Worm (Caenorhabditis elegans): ENCODE results near the gene fipr-3.

fipr-3 gene

ce11 chrX:14435648-14436155 is 12.5 kb downstream of the fipr-3 start:
- TF ChIP-seq W03F9.2 (tag; optimal IDR thresholded peaks at IDR 0.05): no peak
- TF ChIP-seq dao-5 (tag; optimal IDR thresholded peaks at IDR 0.05): no peak
- TF ChIP-seq him-1 (tag; optimal IDR thresholded peaks at IDR 0.05): no peak

- TF ChIP-seq W03F9.2 (tag; optimal IDR thresholded peaks at IDR 0.05): peak; percentile 12
These were observed 14.6 kb downstream of the fipr-3 start for ce11 chrX:14437806-14438205.

ce11 chrX:14442321-14442720 is 19.1 kb downstream of the fipr-3 start, which contains the start of gene F23D12.3:
Gene F23D12.3, plus strand, starts transcription at chrX:14442621.
- TF ChIP-seq him-1 (tag; optimal IDR thresholded peaks at IDR 0.05): no peak
- TF ChIP-seq dao-5 (tag; optimal IDR thresholded peaks at IDR 0.05): no peak
- no peak for TF ChIP-seq W03F9.2 (tag; optimal IDR thresholded peaks at IDR 0.05)

ce11 chrX:14444701-14445100 is 21.5 kb downstream of the fipr-3 start, which contains the start of gene F23D12.4:
Gene F23D12.4, plus strand, starts transcription at chrX:14445001.
- TF ChIP-seq him-1 (tag; optimal IDR thresholded peaks at IDR 0.05) (no peak), dao-5 (tag; optimal IDR thresholded peaks at IDR 0.05) (no peak), W03F9.2 (tag; optimal IDR thresholded peaks at IDR 0.05) (no peak)

- TF ChIP-seq W03F9.2 (tag; optimal IDR thresholded peaks at IDR 0.05) (no peak), dao-5 (tag; optimal IDR thresholded peaks at IDR 0.05) (no peak), him-1 (tag; optimal IDR thresholded peaks at IDR 0.05) (no peak)
These were observed 24.3 kb downstream of the fipr-3 start for ce11 chrX:14447498-14447897.

ce11 chrX:14447910-14448309 is 24.7 kb downstream of the fipr-3 start, which contains the start of gene jmjd-3.2:
Gene jmjd-3.2, plus strand, starts transcription at chrX:14448210.
- TF ChIP-seq dao-5 (tag; optimal IDR thresholded peaks at IDR 0.05) (no peak), W03F9.2 (tag; optimal IDR thresholded peaks at IDR 0.05) (no peak)

ce11 chrX:14453735-14454134 is 30.5 kb downstream of the fipr-3 start, which contains the start of gene F23D12.7:
Gene F23D12.7, minus strand, starts transcription at chrX:14453835.
- TF ChIP-seq him-1 (tag; optimal IDR thresholded peaks at IDR 0.05) (no peak), dao-5 (tag; optimal IDR thresholded peaks at IDR 0.05) (no peak)

ce11 chrX:14455419-14455818 is 32.2 kb downstream of the fipr-3 start, which contains the start of gene Y66C5A.1:
Gene Y66C5A.1, minus strand, starts transcription at chrX:14455519.
- no peak for TF ChIP-seq W03F9.2 (tag; optimal IDR thresholded peaks at IDR 0.05)
- no peak for TF ChIP-seq dao-5 (tag; optimal IDR thresholded peaks at IDR 0.05)
- no peak for TF ChIP-seq him-1 (tag; optimal IDR thresholded peaks at IDR 0.05)

- TF ChIP-seq him-1 (tag; optimal IDR thresholded peaks at IDR 0.05) (no peak), dao-5 (tag; optimal IDR thresholded peaks at IDR 0.05) (no peak), W03F9.2 (tag; optimal IDR thresholded peaks at IDR 0.05) (no peak)
These were observed 37.2 kb downstream of the fipr-3 start, which contains the start of gene Y66C5A.2 for ce11 chrX:14460412-14460811. Gene Y66C5A.2, plus strand, starts transcription at chrX:14460712.

- TF ChIP-seq him-1 (tag; optimal IDR thresholded peaks at IDR 0.05) (no peak), dao-5 (tag; optimal IDR thresholded peaks at IDR 0.05) (no peak), W03F9.2 (tag; optimal IDR thresholded peaks at IDR 0.05) (no peak)
These were observed 41.3 kb downstream of the fipr-3 start, which contains the start of gene M163.7 for ce11 chrX:14464513-14464912. Gene M163.7, plus strand, starts transcription at chrX:14464813.

ce11 chrX:14465593-14465992 is 42.4 kb downstream of the fipr-3 start, which contains the start of gene M163.22:
Gene M163.22, plus strand, starts transcription at chrX:14465893.
- TF ChIP-seq him-1 (tag; optimal IDR thresholded peaks at IDR 0.05) (no peak), W03F9.2 (tag; optimal IDR thresholded peaks at IDR 0.05) (no peak), dao-5 (tag; optimal IDR thresholded peaks at IDR 0.05) (no peak)

- no peak for TF ChIP-seq W03F9.2 (tag; optimal IDR thresholded peaks at IDR 0.05)
- TF ChIP-seq him-1 (tag; optimal IDR thresholded peaks at IDR 0.05): no peak
- TF ChIP-seq dao-5 (tag; optimal IDR thresholded peaks at IDR 0.05): no peak
These were observed 43.3 kb downstream of the fipr-3 start, which contains the start of gene M163.21 for ce11 chrX:14466532-14466931. Gene M163.21, plus strand, starts transcription at chrX:14466832.

- no peak for TF ChIP-seq W03F9.2 (tag; optimal IDR thresholded peaks at IDR 0.05)
- TF ChIP-seq dao-5 (tag; optimal IDR thresholded peaks at IDR 0.05): no peak
- no peak for TF ChIP-seq him-1 (tag; optimal IDR thresholded peaks at IDR 0.05)
These were observed 46.1 kb downstream of the fipr-3 start, which contains the start of gene M163.9 for ce11 chrX:14469284-14469683. Gene M163.9, plus strand, starts transcription at chrX:14469584.

- TF ChIP-seq dao-5 (tag; optimal IDR thresholded peaks at IDR 0.05): no peak
- TF ChIP-seq W03F9.2 (tag; optimal IDR thresholded peaks at IDR 0.05): no peak
- TF ChIP-seq him-1 (tag; optimal IDR thresholded peaks at IDR 0.05): no peak
These were observed 47.5 kb downstream of the fipr-3 start, which contains the start of gene M163.10 for ce11 chrX:14470687-14471086. Gene M163.10, plus strand, starts transcription at chrX:14470987.
